Worm (Caenorhabditis elegans) whole organism, late embryonic: ENCODE results near the gene str-165.

Experiments
- ceh-2 ChIP-seq: sonication (generic microtip); optimal IDR thresholded peaks from 2 replicates; lab custom pipeline; 2016; ENCODE audit warnings: missing genotype, missing genetic modification characterization, missing compliant biosample characterization
- ceh-6 ChIP-seq: fragments of 200-800 bp; sonication (Bioruptor generic); optimal IDR thresholded peaks from 2 replicates; lab custom pipeline; 2018; ENCODE audit warnings: mild to moderate bottlenecking, missing genetic modification characterization, missing compliant biosample characterization
- pag-3 ChIP-seq: sonication (generic microtip); optimal IDR thresholded peaks from 2 replicates; lab custom pipeline; 2016; ENCODE audit warnings: missing compliant biosample characterization, missing genetic modification characterization, borderline replicate concordance
- ref-2 ChIP-seq: sonication (generic microtip); optimal IDR thresholded peaks from 2 replicates; lab custom pipeline; 2016; ENCODE audit warnings: missing genetic modification characterization, missing compliant biosample characterization
- ttx-3 ChIP-seq: sonication (generic microtip); optimal IDR thresholded peaks from 2 replicates; lab custom pipeline; 2016; ENCODE audit warnings: missing genetic modification reagents, missing genetic modification characterization, missing compliant biosample characterization
- unc-86 ChIP-seq: sonication (generic microtip); optimal IDR thresholded peaks from 2 replicates; lab custom pipeline; 2016; ENCODE audit warnings: missing genetic modification characterization, missing compliant biosample characterization

DNA sequence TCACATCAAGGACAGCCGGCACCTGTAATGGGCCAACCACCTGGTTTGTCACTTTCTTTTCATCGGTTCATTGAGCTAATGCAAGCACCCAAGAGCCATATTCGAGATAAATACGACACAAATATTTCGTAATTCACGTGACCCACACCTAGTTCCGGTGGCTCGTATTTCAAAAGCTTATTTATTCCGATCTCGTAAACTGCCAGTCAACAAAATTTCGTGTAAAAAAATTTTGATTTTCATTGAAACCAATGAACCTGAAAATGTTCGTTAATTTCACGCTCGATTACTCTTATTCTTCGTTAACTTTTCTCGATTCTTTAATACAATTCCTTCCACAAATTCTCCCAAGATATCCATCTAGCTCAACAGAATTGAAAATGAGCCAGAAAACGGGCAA, 40.8 kb upstream of the str-165 start:
- TF ChIP-seq pag-3 (tag; lab: Kevin White, UChicago) (no peak), ttx-3 (tag; lab: Kevin White, UChicago) (no peak), unc-86 (tag; lab: Kevin White, UChicago) (no peak), ceh-6 (GFP tag; lab: Kevin White, UChicago) (no peak), ceh-2 (tag; lab: Kevin White, UChicago) (no peak), ref-2 (tag; lab: Kevin White, UChicago) (no peak)
